Worm (Caenorhabditis elegans) whole organism, L4/young adult: ENCODE data around the gene ztf-7.

Source experiments
- W03F9.2 ChIP-seq: fragments of 150-350 bp; optimal IDR thresholded peaks from 2 replicates; lab custom pipeline; 2014; ENCODE audit warnings: missing biosample characterization, missing genetic modification characterization
- dao-5 ChIP-seq: sonication (generic microtip); optimal IDR thresholded peaks from 2 replicates; lab custom pipeline; 2016; ENCODE audit warnings: missing genotype, missing genetic modification characterization, moderate library complexity, missing compliant biosample characterization
- him-1 ChIP-seq: sonication (generic microtip); optimal IDR thresholded peaks from 2 replicates; lab custom pipeline; 2016; ENCODE audit warnings: missing genotype, missing genetic modification reagents, missing genetic modification characterization, missing compliant biosample characterization

Gene ztf-7

DNA sequence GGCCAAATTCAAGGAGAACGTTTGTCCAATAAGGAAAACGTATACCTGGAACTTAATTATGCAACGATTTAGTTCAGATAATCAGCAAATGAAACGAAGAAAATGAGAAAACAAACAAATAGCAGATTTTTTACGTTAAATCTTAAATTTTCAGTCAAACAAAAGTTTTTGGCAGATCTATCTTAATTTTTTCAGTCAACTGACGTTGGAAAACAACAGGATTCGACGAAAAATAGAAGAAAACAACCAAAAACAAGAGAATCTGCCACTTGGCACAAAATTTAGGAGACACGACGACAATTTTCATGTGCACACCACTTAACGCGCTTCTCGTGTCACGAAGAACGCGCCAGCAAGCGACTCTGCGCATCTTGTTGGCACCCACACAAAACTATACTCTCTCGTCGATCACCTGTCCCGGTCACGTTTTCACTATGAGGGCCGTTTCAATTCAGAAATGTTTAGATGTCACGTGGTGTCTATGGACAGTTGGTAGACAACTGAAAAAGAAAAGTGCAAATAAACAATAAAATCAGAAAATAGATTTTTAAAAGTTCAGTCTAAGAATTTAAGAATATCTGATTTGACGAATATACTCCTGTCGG lies at the start of gene ztf-7:
Gene ztf-7, minus strand, starts transcription at position 51 of the 605 bp plus-strand sequence.
- peak; percentile 96 for TF ChIP-seq W03F9.2 (tag; lab: Kevin White, UChicago)
- TF ChIP-seq dao-5 (tag; lab: Kevin White, UChicago), result no peak
- peak; percentile 68 for TF ChIP-seq him-1 (tag; lab: Kevin White, UChicago)

ce11 chrV:9837679-9838078 lies 48.2 kb upstream of the ztf-7 start, which contains the start of gene srsx-21:
Gene srsx-21, plus strand, starts transcription at chrV:9837979.
- TF ChIP-seq him-1 (tag; lab: Kevin White, UChicago) (no peak), dao-5 (tag; lab: Kevin White, UChicago) (no peak), W03F9.2 (tag; lab: Kevin White, UChicago) (no peak)

DNA sequence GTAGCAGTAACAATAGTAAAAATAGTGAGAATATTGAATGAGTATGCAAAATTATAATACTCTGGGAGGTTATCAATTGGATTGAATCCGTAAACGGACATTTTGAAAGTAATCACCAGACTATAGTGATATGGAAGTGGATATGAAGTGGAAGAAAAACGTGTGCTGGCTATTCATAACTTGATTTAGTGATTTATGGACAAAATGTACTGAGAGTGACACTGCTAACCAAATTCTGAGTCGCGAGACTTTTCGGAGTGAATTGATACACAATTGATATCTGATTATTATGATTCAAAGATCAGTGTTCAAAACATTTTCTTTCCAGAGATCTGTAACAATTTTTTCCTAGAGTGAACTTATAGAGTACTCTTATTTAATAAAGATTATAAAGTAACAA lies 46.4 kb upstream of the ztf-7 start, which contains the start of gene sru-38:
Gene sru-38, minus strand, starts transcription at position 101 of the 400 bp plus-strand sequence.
- TF ChIP-seq dao-5 (tag; lab: Kevin White, UChicago) (no peak), him-1 (tag; lab: Kevin White, UChicago) (no peak), W03F9.2 (tag; lab: Kevin White, UChicago) (no peak)

DNA sequence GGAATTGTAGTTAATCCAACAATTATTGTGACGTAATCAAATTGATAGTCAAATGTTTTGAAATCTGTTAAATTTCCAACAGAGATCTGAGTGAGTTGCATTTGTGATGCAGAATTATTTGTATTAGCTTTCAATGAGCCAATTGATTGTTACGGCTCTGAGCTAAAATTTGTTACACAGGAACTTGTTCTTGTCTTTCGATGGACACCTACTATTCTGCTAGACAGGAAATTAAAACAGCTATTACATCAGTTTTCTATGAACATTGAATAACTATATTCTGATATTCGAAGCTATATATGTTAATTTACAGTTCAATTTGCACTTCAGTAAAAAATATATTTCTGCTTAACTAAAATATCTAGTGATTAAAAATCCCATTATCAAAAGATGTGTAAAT lies 44.4 kb upstream of the ztf-7 start, which contains the start of gene sru-40:
Gene sru-40, minus strand, starts transcription at position 101 of the 400 bp plus-strand sequence.
- TF ChIP-seq W03F9.2 (tag; lab: Kevin White, UChicago), result no peak

- TF ChIP-seq him-1 (tag; lab: Kevin White, UChicago), result no peak
Measured at ce11 chrV:9824149-9824548, 34.6 kb upstream of the ztf-7 start, which contains the start of gene str-2. Gene str-2, minus strand, starts transcription at chrV:9824249.

DNA sequence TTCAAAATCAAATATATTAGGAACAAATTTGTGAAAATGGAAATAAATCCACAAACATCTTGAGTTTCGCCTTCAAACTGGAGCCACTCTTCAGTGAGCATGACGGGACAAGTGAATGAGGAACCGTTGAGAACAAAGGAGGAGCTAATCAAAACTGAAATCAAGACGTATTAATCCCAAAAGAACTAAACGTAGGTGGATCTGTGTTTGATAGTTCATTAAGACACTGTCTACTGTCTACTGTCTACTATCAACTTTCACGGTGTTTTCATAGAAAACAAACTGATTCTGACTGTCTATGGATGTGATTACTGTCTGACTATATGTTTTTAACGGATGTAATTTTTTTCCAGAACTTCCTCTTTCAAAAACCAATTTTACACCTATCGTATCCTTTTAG lies 32.2 kb upstream of the ztf-7 start, which contains the start of gene str-193:
Gene str-193, minus strand, starts transcription at position 101 of the 400 bp plus-strand sequence.
- TF ChIP-seq W03F9.2 (tag; lab: Kevin White, UChicago), result no peak
- TF ChIP-seq him-1 (tag; lab: Kevin White, UChicago), result no peak
- no peak for TF ChIP-seq dao-5 (tag; lab: Kevin White, UChicago)

ce11 chrV:9816390-9816789 lies 26.9 kb upstream of the ztf-7 start, which contains the start of gene sru-31:
Gene sru-31, plus strand, starts transcription at chrV:9816690.
- TF ChIP-seq dao-5 (tag; lab: Kevin White, UChicago) (no peak), W03F9.2 (tag; lab: Kevin White, UChicago) (no peak), him-1 (tag; lab: Kevin White, UChicago) (no peak)

DNA sequence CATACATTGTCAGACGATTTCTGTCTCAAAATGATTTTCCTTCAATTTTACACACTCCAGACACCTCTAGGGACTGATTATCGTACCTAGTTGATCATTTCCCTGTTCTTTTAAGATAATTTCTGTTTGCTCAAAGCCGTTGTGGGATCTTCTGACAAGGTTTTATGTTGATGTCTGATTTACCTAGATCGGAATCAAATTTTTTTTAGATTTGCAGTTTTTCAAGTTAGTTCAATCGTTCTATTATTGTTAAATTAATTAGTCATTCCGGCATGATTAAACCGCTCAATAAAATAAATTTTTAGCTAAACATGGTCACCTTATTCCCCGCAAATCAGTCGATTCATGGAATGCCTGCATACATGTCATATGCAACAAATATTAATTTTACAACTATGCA lies 24.0 kb upstream of the ztf-7 start, which contains the start of gene sru-30:
Gene sru-30, plus strand, starts transcription at position 301 of the 400 bp plus-strand sequence.
- TF ChIP-seq W03F9.2 (tag; lab: Kevin White, UChicago) (no peak), him-1 (tag; lab: Kevin White, UChicago) (no peak), dao-5 (tag; lab: Kevin White, UChicago) (no peak)

DNA sequence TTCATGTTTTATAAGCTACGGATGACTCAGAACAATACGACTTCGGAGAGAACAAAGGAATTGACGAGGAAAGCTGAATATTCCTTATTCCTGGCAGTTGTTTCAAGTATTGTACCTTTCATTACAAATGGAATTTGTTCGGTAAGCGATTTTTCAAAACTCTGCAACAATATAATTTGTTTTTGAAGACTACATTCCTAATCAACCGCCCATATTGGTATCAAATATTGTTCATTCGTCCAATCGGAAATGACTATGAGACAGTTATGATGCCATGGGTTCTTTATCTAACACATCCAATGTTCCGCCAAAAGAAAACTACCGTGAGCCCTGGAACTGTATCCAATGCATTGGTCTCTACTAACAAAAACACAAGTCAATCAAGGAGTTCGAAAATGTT lies 22.7 kb upstream of the ztf-7 start:
- TF ChIP-seq him-1 (tag; lab: Kevin White, UChicago) (no peak), W03F9.2 (tag; lab: Kevin White, UChicago) (no peak), dao-5 (tag; lab: Kevin White, UChicago) (no peak)

DNA sequence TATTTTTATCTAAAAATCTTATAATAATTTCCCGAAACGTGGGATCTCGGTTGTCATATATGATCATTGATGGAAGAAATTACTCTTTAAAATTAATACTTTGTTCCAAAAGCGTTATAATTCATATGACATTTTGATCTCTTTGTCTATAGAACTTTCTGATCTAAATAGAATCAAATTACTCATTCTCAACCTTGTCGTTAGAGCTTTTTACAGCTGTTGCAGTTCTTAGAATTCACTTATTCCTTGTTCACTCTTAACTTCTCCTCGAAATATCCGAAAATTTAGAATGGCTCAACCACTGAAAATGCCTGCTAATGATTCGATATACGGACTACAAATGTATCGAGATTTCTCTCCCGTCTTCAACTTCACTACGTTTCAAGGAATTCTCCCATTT lies 21.6 kb upstream of the ztf-7 start, which contains the start of gene sru-29:
Gene sru-29, plus strand, starts transcription at position 301 of the 400 bp plus-strand sequence.
- TF ChIP-seq W03F9.2 (tag; lab: Kevin White, UChicago) (no peak), him-1 (tag; lab: Kevin White, UChicago) (no peak), dao-5 (tag; lab: Kevin White, UChicago) (no peak)

- TF ChIP-seq him-1 (tag; lab: Kevin White, UChicago), result no peak
- no peak for TF ChIP-seq W03F9.2 (tag; lab: Kevin White, UChicago)
Measured at ce11 chrV:9805161-9805560, 15.7 kb upstream of the ztf-7 start, which contains the start of gene sru-37. Gene sru-37, plus strand, starts transcription at chrV:9805461.

ce11 chrV:9803176-9803575 lies 13.7 kb upstream of the ztf-7 start, which contains the start of gene sru-39:
Gene sru-39, plus strand, starts transcription at chrV:9803476.
- TF ChIP-seq him-1 (tag; lab: Kevin White, UChicago), result no peak
- no peak for TF ChIP-seq W03F9.2 (tag; lab: Kevin White, UChicago)
- no peak for TF ChIP-seq dao-5 (tag; lab: Kevin White, UChicago)

ce11 chrV:9801965-9802364 lies 12.5 kb upstream of the ztf-7 start, which contains the start of gene F46B6.10:
Gene F46B6.10, minus strand, starts transcription at chrV:9802065.
- no peak for TF ChIP-seq W03F9.2 (tag; lab: Kevin White, UChicago)
- no peak for TF ChIP-seq him-1 (tag; lab: Kevin White, UChicago)
- no peak for TF ChIP-seq dao-5 (tag; lab: Kevin White, UChicago)

DNA sequence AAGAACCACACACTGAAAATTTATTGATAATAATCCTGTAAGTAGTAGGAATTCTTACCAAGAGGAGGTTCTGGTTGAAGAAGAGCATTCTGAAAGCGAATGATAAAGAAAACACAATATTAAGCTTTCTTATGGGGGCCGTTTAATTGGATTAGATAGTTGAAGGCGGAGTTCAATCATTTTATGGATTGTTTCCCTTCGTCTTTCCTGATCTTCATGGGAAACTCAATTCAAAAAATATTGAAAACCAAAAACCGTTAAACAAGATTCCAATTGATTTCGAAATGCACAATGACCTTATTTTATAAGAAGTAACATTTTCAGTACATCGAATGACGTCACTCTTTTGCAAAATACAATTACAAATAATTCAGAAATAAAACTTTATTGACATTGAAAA lies 9.6 kb upstream of the ztf-7 start, which contains the start of gene F46B6.13:
Gene F46B6.13, minus strand, starts transcription at position 101 of the 400 bp plus-strand sequence.
- TF ChIP-seq dao-5 (tag; lab: Kevin White, UChicago) (no peak), W03F9.2 (tag; lab: Kevin White, UChicago) (no peak), him-1 (tag; lab: Kevin White, UChicago) (no peak)
